Worm (Caenorhabditis elegans) whole organism, mixed stage, embryonic: ENCODE data around the gene ttll-12.

Experiments
- M03D4.4 ChIP-seq: sonication (generic microtip); optimal IDR thresholded peaks from 2 replicates; lab custom pipeline; 2017; ENCODE audit warnings: mild to moderate bottlenecking, missing genetic modification characterization, missing compliant biosample characterization
- ces-1 ChIP-seq: fragments of 150-350 bp; optimal IDR thresholded peaks from 2 replicates; lab custom pipeline; 2014; ENCODE audit warnings: missing biosample characterization, missing genetic modification reagents, missing genetic modification characterization
- drap-1 ChIP-seq: fragments of 200-800 bp; sonication (Bioruptor generic); optimal IDR thresholded peaks from 3 replicates; lab custom pipeline; 2018; ENCODE audit warnings: mild to moderate bottlenecking, missing genetic modification characterization, missing compliant biosample characterization
- lsy-2 ChIP-seq: fragments of 150-350 bp; optimal IDR thresholded peaks from 2 replicates; lab custom pipeline; 2014; ENCODE audit warnings: missing biosample characterization, missing genetic modification characterization
- nhr-12 ChIP-seq: fragments of 150-350 bp; optimal IDR thresholded peaks from 2 replicates; lab custom pipeline; 2014; ENCODE audit warnings: missing biosample characterization, missing genetic modification characterization
- nhr-237 ChIP-seq: fragments of 150-350 bp; optimal IDR thresholded peaks from 2 replicates; lab custom pipeline; 2014; ENCODE audit warnings: missing biosample characterization, missing genetic modification characterization
- pha-4 ChIP-seq: fragments of 150-350 bp; optimal IDR thresholded peaks from 2 replicates; lab custom pipeline; 2018; ENCODE audit warnings: missing biosample characterization, missing genetic modification reagents, missing genetic modification characterization
- snpc-4 ChIP-seq: fragments of 150-350 bp; optimal IDR thresholded peaks from 2 replicates; lab custom pipeline; 2014; ENCODE audit warnings: missing biosample characterization, missing genetic modification characterization
- tbx-8 ChIP-seq: fragments of 200-800 bp; sonication (Bioruptor generic); optimal IDR thresholded peaks from 2 replicates; lab custom pipeline; 2018; ENCODE audit warnings: mild to moderate bottlenecking, missing genetic modification characterization, moderate library complexity, missing compliant biosample characterization
- unc-39 ChIP-seq: fragments of 150-350 bp; optimal IDR thresholded peaks from 2 replicates; lab custom pipeline; 2014; ENCODE audit warnings: missing biosample characterization, missing genetic modification characterization
- unc-62 ChIP-seq: fragments of 150-350 bp; optimal IDR thresholded peaks from 2 replicates; lab custom pipeline; 2014; ENCODE audit warnings: missing biosample characterization, missing genetic modification reagents, missing genetic modification characterization
- ztf-11 ChIP-seq: fragments of 150-350 bp; optimal IDR thresholded peaks from 2 replicates; lab custom pipeline; 2014; ENCODE audit warnings: missing biosample characterization, missing genetic modification characterization

DNA sequence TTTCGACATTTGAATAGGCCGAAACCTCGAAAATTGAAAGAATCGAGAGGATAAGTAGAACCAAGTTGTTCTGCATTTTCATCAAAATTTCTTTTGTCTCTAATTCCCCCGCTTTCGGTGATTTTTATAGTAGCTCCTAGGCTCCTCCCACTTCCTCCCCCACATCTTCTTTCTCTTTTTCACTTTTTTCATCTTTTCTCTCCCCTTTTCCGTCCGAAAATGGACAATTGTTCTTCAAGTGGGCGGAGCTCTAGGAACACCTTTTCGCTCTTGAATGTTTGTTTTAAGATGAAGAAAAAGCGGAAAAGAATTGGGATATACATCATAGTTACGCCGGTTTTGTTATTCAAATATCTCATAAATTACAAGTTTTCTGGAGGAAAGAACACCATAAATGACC, 7.7 kb downstream of the ttll-12 start, which contains the start of gene F42A8.1:
- TF ChIP-seq ztf-11 (tag; lab: Kevin White, UChicago) = no peak
- no peak for TF ChIP-seq nhr-12 (tag; lab: Kevin White, UChicago)
- no peak for TF ChIP-seq drap-1 (GFP tag; lab: Kevin White, UChicago)
- TF ChIP-seq unc-62 (GFP tag; lab: Kevin White, UChicago) = no peak
- no peak for TF ChIP-seq snpc-4
- TF ChIP-seq unc-39 (tag; lab: Kevin White, UChicago) = no peak
- TF ChIP-seq nhr-237 (tag; lab: Kevin White, UChicago) = no peak
- no peak for TF ChIP-seq tbx-8 (GFP tag; lab: Kevin White, UChicago)
- TF ChIP-seq lsy-2 = no peak
- no peak for TF ChIP-seq ces-1 (GFP tag; lab: Kevin White, UChicago)
- no peak for TF ChIP-seq pha-4 (tag; lab: Kevin White, UChicago)
- no peak for TF ChIP-seq M03D4.4 (tag; lab: Kevin White, UChicago)
